Fruit fly (Drosophila melanogaster) whole organism, embryonic: ENCODE results near the gene CG10413.

ENCODE experiments used
- CG11504 ChIP-seq: fragments of 200-800 bp; sonication (Bioruptor generic); optimal IDR thresholded peaks from 3 replicates; lab custom pipeline; 2019; ENCODE audit warnings: missing biosample characterization, mild to moderate bottlenecking, missing genetic modification characterization, moderate library complexity
- CG15601 ChIP-seq: fragments of 200-800 bp; sonication (Bioruptor generic); optimal IDR thresholded peaks from 3 replicates; lab custom pipeline; 2019; ENCODE audit warnings: missing biosample characterization, mild to moderate bottlenecking, missing genetic modification characterization, moderate library complexity
- CG1602 ChIP-seq: fragments of 200-800 bp; sonication (Bioruptor generic); optimal IDR thresholded peaks from 3 replicates; lab custom pipeline; 2016; ENCODE audit warnings: missing biosample characterization, missing genetic modification characterization
- CG1792 ChIP-seq: fragments of 200-800 bp; sonication (Bioruptor generic); optimal IDR thresholded peaks from 2 replicates; lab custom pipeline; 2016; ENCODE audit warnings: missing biosample characterization, missing genetic modification characterization
- CG4617 ChIP-seq: fragments of 200-800 bp; sonication (Bioruptor generic); optimal IDR thresholded peaks from 3 replicates; lab custom pipeline; 2016; ENCODE audit warnings: missing biosample characterization, missing genetic modification characterization, borderline replicate concordance
- Poxn ChIP-seq: fragments of 200-800 bp; sonication (Bioruptor generic); IDR thresholded peaks from 2 replicates; pipeline ENCODE4 v1.3.6; 2022; ENCODE audit warnings: missing biosample characterization, missing genetic modification characterization
- aop ChIP-seq: fragments of 200-800 bp; sonication (Bioruptor generic); IDR thresholded peaks from 2 replicates; pipeline ENCODE4 v1.3.6; 2022; ENCODE audit warnings: missing biosample characterization, missing genetic modification characterization
- bab2 ChIP-seq: fragments of 200-800 bp; sonication (Bioruptor generic); optimal IDR thresholded peaks from 2 replicates; lab custom pipeline; 2016; ENCODE audit warnings: missing biosample characterization, missing genetic modification characterization
- her ChIP-seq: fragments of 200-800 bp; sonication (Bioruptor generic); optimal IDR thresholded peaks from 2 replicates; lab custom pipeline; 2016; ENCODE audit warnings: missing biosample characterization, missing genetic modification characterization
- kay ChIP-seq: fragments of 200-800 bp; sonication (Bioruptor generic); optimal IDR thresholded peaks from 2 replicates; lab custom pipeline; 2016; ENCODE audit warnings: missing biosample characterization, missing genetic modification characterization
- ken ChIP-seq: fragments of 200-800 bp; sonication (Bioruptor generic); IDR thresholded peaks from 3 replicates; pipeline ENCODE4 v1.3.6; 2022; ENCODE audit warnings: missing biosample characterization, missing genetic modification characterization
- knrl ChIP-seq: fragments of 200-800 bp; sonication (Bioruptor generic); IDR thresholded peaks from 3 replicates; pipeline ENCODE4 v1.3.6; 2022; ENCODE audit warnings: missing biosample characterization, missing genetic modification characterization; ENCODE audit not compliant: partially characterized antibody
- sug ChIP-seq: fragments of 200-800 bp; optimal IDR thresholded peaks from 2 replicates; lab custom pipeline; 2019; ENCODE audit warnings: missing biosample characterization, mild to moderate bottlenecking, missing genetic modification characterization, moderate library complexity
- vnd ChIP-seq: fragments of 200-800 bp; sonication (Bioruptor generic); IDR thresholded peaks from 3 replicates; pipeline ENCODE4 v1.3.6; 2022; ENCODE audit warnings: missing biosample characterization, missing genetic modification characterization; ENCODE audit not compliant: partially characterized antibody

dm6 chr2L:18620153-18620552, 15.1 kb upstream of the CG10413 start:
- TF ChIP-seq aop (no peak), CG1792 (no peak), CG4617 (GFP tag; lab: Kevin White, UChicago) (no peak), kay (GFP tag; lab: Kevin White, UChicago) (no peak), Poxn (GFP tag; lab: Robert Waterston, UW) (no peak), ken (GFP tag; lab: Robert Waterston, UW) (no peak), knrl (GFP tag; lab: Robert Waterston, UW) (no peak), CG15601 (tag; lab: Kevin White, UChicago) (no peak), sug (tag; lab: Kevin White, UChicago) (no peak), CG1602 (no peak), her (GFP tag; lab: Kevin White, UChicago) (no peak), bab2 (GFP tag; lab: Kevin White, UChicago) (no peak), CG11504 (tag; lab: Kevin White, UChicago) (no peak), vnd (GFP tag; lab: Robert Waterston, UW) (no peak)
